Worm (Caenorhabditis elegans) whole organism, L4 larva: ENCODE data around the gene tig-3.

Source experiments
- F10B5.3 ChIP-seq: sonication (generic microtip); optimal IDR thresholded peaks from 2 replicates; lab custom pipeline; 2016; ENCODE audit warnings: mild to moderate bottlenecking, missing genetic modification characterization, missing compliant biosample characterization
- F37D6.2 ChIP-seq: sonication (generic microtip); optimal IDR thresholded peaks from 2 replicates; lab custom pipeline; 2016; ENCODE audit warnings: mild to moderate bottlenecking, missing genetic modification characterization, missing compliant biosample characterization
- Y105C5A.15 ChIP-seq: fragments of 200-800 bp; sonication (Bioruptor generic); IDR thresholded peaks from 2 replicates; pipeline ENCODE4 v1.3.6; 2022; ENCODE audit warnings: missing genetic modification characterization, missing compliant biosample characterization
- ZK546.5 ChIP-seq, 2 experiments: sonication (generic microtip); optimal IDR thresholded peaks; 2 replicates each; lab custom pipeline; 2017; ENCODE audit warnings: missing biosample characterization in 2 of 2, missing genetic modification characterization in 2 of 2
- aha-1 ChIP-seq: fragments of 150-350 bp; peaks from one replicate; lab custom pipeline; 2014; ENCODE audit warnings: missing biosample characterization, missing genetic modification characterization
- arid-1 ChIP-seq: fragments of 200-800 bp; sonication (Bioruptor generic); conservative IDR thresholded peaks from 2 replicates; pipeline ENCODE4 v1.3.6; 2022; ENCODE audit warnings: missing genetic modification reagents, missing genetic modification characterization, missing compliant biosample characterization
- ceh-32 ChIP-seq: sonication (generic microtip); optimal IDR thresholded peaks from 2 replicates; lab custom pipeline; 2016; ENCODE audit warnings: mild to moderate bottlenecking, missing genetic modification characterization, missing compliant biosample characterization; ENCODE audit not compliant: poor library complexity
- cey-2 ChIP-seq: sonication (generic microtip); optimal IDR thresholded peaks from 3 replicates; lab custom pipeline; 2017; ENCODE audit warnings: missing genetic modification characterization, mild to moderate bottlenecking, missing compliant biosample characterization, antibody characterized with exemption, borderline replicate concordance; ENCODE audit not compliant: insufficient read depth
- daf-16 ChIP-seq, 3 experiments: sonication (generic microtip); optimal IDR thresholded peaks; 2 replicates each; lab custom pipeline; 2016 to 2017; ENCODE audit warnings: missing genetic modification characterization in 3 of 3, missing genetic modification reagents in 3 of 3, mild to moderate bottlenecking in 2 of 3, missing compliant biosample characterization in 2 of 3, missing biosample characterization in 1 of 3, moderate library complexity in 1 of 3
- dmd-6 ChIP-seq: fragments of 200-800 bp; sonication (Bioruptor generic); IDR thresholded peaks from 2 replicates; pipeline ENCODE4 v1.3.6; 2022; ENCODE audit warnings: missing genetic modification reagents, missing genetic modification characterization, missing compliant biosample characterization
- dmd-8 ChIP-seq: fragments of 200-800 bp; sonication (Bioruptor generic); IDR thresholded peaks from 2 replicates; pipeline ENCODE4 v1.3.6; 2022; ENCODE audit warnings: missing genetic modification characterization, missing compliant biosample characterization
- dpl-1 ChIP-seq: fragments of 150-350 bp; optimal IDR thresholded peaks from 2 replicates; lab custom pipeline; 2014; ENCODE audit warnings: missing biosample characterization, missing genetic modification reagents, missing genetic modification characterization
- duxl-1 ChIP-seq: sonication (generic microtip); optimal IDR thresholded peaks from 2 replicates; lab custom pipeline; 2016; ENCODE audit warnings: mild to moderate bottlenecking, missing genetic modification characterization, moderate library complexity, missing compliant biosample characterization; ENCODE audit not compliant: poor library complexity
- dve-1 ChIP-seq: sonication (generic microtip); optimal IDR thresholded peaks from 2 replicates; lab custom pipeline; 2017; ENCODE audit warnings: antibody characterized with exemption, mild to moderate bottlenecking, missing genetic modification characterization, missing compliant biosample characterization; ENCODE audit not compliant: insufficient read depth
- egl-43 ChIP-seq: fragments of 200-800 bp; sonication (Bioruptor generic); IDR thresholded peaks from 2 replicates; pipeline ENCODE4 v1.3.6; 2022; ENCODE audit warnings: missing genetic modification reagents, missing genetic modification characterization, missing compliant biosample characterization
- hif-1 ChIP-seq, 2 experiments: sonication (generic microtip); optimal IDR thresholded peaks; 2 replicates each; lab custom pipeline; 2016 to 2017; ENCODE audit warnings: missing compliant biosample characterization in 2 of 2, missing genetic modification characterization in 2 of 2, missing genetic modification reagents in 2 of 2, missing genotype in 2 of 2, mild to moderate bottlenecking in 1 of 2
- hlh-11 ChIP-seq: fragments of 200-800 bp; sonication (Bioruptor generic); optimal IDR thresholded peaks from 2 replicates; lab custom pipeline; 2018; ENCODE audit warnings: mild to moderate bottlenecking, missing genetic modification characterization, missing compliant biosample characterization
- hlh-30 ChIP-seq: sonication (generic microtip); optimal IDR thresholded peaks from 2 replicates; lab custom pipeline; 2017; ENCODE audit warnings: antibody characterized with exemption, mild to moderate bottlenecking, missing genetic modification characterization, missing compliant biosample characterization; ENCODE audit not compliant: insufficient read depth
- lin-1 ChIP-seq: fragments of 200-800 bp; sonication (Bioruptor generic); IDR thresholded peaks from 2 replicates; pipeline ENCODE4 v1.3.6; 2022; ENCODE audit warnings: missing genetic modification reagents, missing genetic modification characterization, missing compliant biosample characterization
- lin-13 ChIP-seq: fragments of 150-350 bp; optimal IDR thresholded peaks from 2 replicates; lab custom pipeline; 2014; ENCODE audit warnings: missing biosample characterization, missing genetic modification reagents, missing genetic modification characterization
- lin-29 ChIP-seq: fragments of 200-800 bp; sonication (Bioruptor generic); IDR thresholded peaks from 2 replicates; pipeline ENCODE4 v1.3.6; 2022; ENCODE audit warnings: missing genetic modification reagents, missing genetic modification characterization, missing compliant biosample characterization
- lin-38 ChIP-seq: fragments of 200-800 bp; sonication (Bioruptor generic); IDR thresholded peaks from 2 replicates; pipeline ENCODE4 v1.3.6; 2022; ENCODE audit warnings: missing genetic modification reagents, missing genetic modification characterization, missing compliant biosample characterization
- lsy-2 ChIP-seq, 2 experiments: fragments of 150-350 bp in 1 of 2; sonication (generic microtip) in 1 of 2; optimal IDR thresholded peaks; 2 replicates each; lab custom pipeline; 2014 to 2017; ENCODE audit warnings: missing biosample characterization in 2 of 2, missing genetic modification characterization in 2 of 2
- madf-5 ChIP-seq, 2 experiments: fragments of 200-800 bp; sonication (Bioruptor generic); IDR thresholded peaks; 2 replicates each; pipeline ENCODE4 v1.3.6; 2022; ENCODE audit warnings: missing compliant biosample characterization in 2 of 2, missing genetic modification characterization in 2 of 2
- madf-9 ChIP-seq: fragments of 200-800 bp; sonication (Bioruptor generic); conservative IDR thresholded peaks from 2 replicates; pipeline ENCODE4 v1.3.6; 2022; ENCODE audit warnings: missing genetic modification reagents, missing genetic modification characterization, missing compliant biosample characterization
- mep-1 ChIP-seq: fragments of 150-350 bp; sonication (generic microtip); optimal IDR thresholded peaks from 3 replicates; lab custom pipeline; 2014; ENCODE audit warnings: missing biosample characterization, missing genetic modification characterization
- nhr-25 ChIP-seq: sonication (generic microtip); optimal IDR thresholded peaks from 2 replicates; lab custom pipeline; 2017; ENCODE audit warnings: missing genetic modification characterization, mild to moderate bottlenecking, missing compliant biosample characterization, antibody characterized with exemption, moderate library complexity, borderline replicate concordance; ENCODE audit not compliant: insufficient read depth
- nhr-28 ChIP-seq: fragments of 150-350 bp; optimal IDR thresholded peaks from 2 replicates; lab custom pipeline; 2014; ENCODE audit warnings: missing biosample characterization, missing genetic modification characterization
- nhr-42 ChIP-seq: fragments of 200-800 bp; sonication (Bioruptor generic); IDR thresholded peaks from 2 replicates; pipeline ENCODE4 v1.3.6; 2022; ENCODE audit warnings: missing genetic modification characterization, missing compliant biosample characterization
- nhr-77 ChIP-seq: fragments of 150-350 bp; optimal IDR thresholded peaks from 2 replicates; lab custom pipeline; 2014; ENCODE audit warnings: missing biosample characterization, missing genetic modification characterization
- pqm-1 ChIP-seq: sonication (generic microtip); optimal IDR thresholded peaks from 2 replicates; lab custom pipeline; 2017; ENCODE audit warnings: missing biosample characterization, missing genetic modification characterization
- sdz-12 ChIP-seq: fragments of 200-800 bp; sonication (Bioruptor generic); optimal IDR thresholded peaks from 2 replicates; lab custom pipeline; 2018; ENCODE audit warnings: mild to moderate bottlenecking, missing genetic modification characterization, missing compliant biosample characterization
- skn-1 ChIP-seq: fragments of 150-350 bp; optimal IDR thresholded peaks from 2 replicates; lab custom pipeline; 2014; ENCODE audit warnings: missing biosample characterization, missing genetic modification characterization
- spr-3 ChIP-seq: fragments of 200-800 bp; sonication (Bioruptor generic); optimal IDR thresholded peaks from 2 replicates; lab custom pipeline; 2018; ENCODE audit warnings: mild to moderate bottlenecking, missing genetic modification characterization, missing compliant biosample characterization
- tag-97 ChIP-seq: fragments of 200-800 bp; sonication (Bioruptor generic); IDR thresholded peaks from 2 replicates; pipeline ENCODE4 v1.3.6; 2022; ENCODE audit warnings: missing genetic modification characterization, missing compliant biosample characterization
- tra-1 ChIP-seq: fragments of 200-800 bp; sonication (Bioruptor generic); IDR thresholded peaks from 2 replicates; pipeline ENCODE4 v1.3.6; 2022; ENCODE audit warnings: missing genetic modification reagents, missing genetic modification characterization, missing compliant biosample characterization
- unc-130 ChIP-seq: sonication (generic microtip); optimal IDR thresholded peaks from 2 replicates; lab custom pipeline; 2016; ENCODE audit warnings: missing genetic modification reagents, missing genetic modification characterization, missing compliant biosample characterization
- zfp-3 ChIP-seq: fragments of 200-800 bp; sonication (Bioruptor generic); conservative IDR thresholded peaks from 2 replicates; pipeline ENCODE4 v1.3.6; 2022; ENCODE audit warnings: missing genetic modification reagents, missing genetic modification characterization, missing compliant biosample characterization

tig-3 gene

ce11 chrII:15208874-15209273 is 42.7 kb downstream of the tig-3 start:
- TF ChIP-seq madf-9 (no peak), sdz-12 (GFP tag; lab: Kevin White, UChicago) (no peak), Y105C5A.15 (no peak), pqm-1 (tag; lab: Kevin White, UChicago) (no peak), cey-2 (tag; lab: Kevin White, UChicago) (no peak), ceh-32 (tag; lab: Kevin White, UChicago) (no peak)

ce11 chrII:15208151-15208550 is 43.4 kb downstream of the tig-3 start:
- TF ChIP-seq lin-13 (no peak), nhr-77 (tag; lab: Kevin White, UChicago) (peak; percentile 3), F10B5.3 (tag; lab: Kevin White, UChicago) (no peak), tag-97 (no peak), spr-3 (no peak), cey-2 (tag; lab: Kevin White, UChicago) (no peak), zfp-3 (GFP tag; lab: Robert Waterston, UW) (no peak), aha-1 (tag; lab: Kevin White, UChicago) (peak; percentile 88), nhr-25 (no peak), dmd-8 (GFP tag; lab: Robert Waterston, UW) (no peak), nhr-42 (no peak), F37D6.2 (tag; lab: Kevin White, UChicago) (no peak), lin-38 (GFP tag; lab: Robert Waterston, UW) (peak; percentile 17; the same call in 1 of the 2 replicates), lsy-2 (tag; optimal IDR thresholded peaks at IDR 0.05; lab: Kevin White, UChicago) (peak in 1 of 2 experiments; percentile 89), unc-130 (GFP tag; lab: Kevin White, UChicago) (no peak), dpl-1 (peak; percentile 55)

ce11 chrII:15207562-15207961 is 44.0 kb downstream of the tig-3 start:
- TF ChIP-seq pqm-1 (tag; lab: Kevin White, UChicago) (peak; percentile 47), daf-16 (GFP tag; optimal IDR thresholded peaks at IDR 0.05; lab: Kevin White, UChicago) (no peak), daf-16 (tag; optimal IDR thresholded peaks at IDR 0.05; lab: Kevin White, UChicago) (peak; percentile 53), ceh-32 (tag; lab: Kevin White, UChicago) (no peak), dmd-6 (GFP tag; lab: Robert Waterston, UW) (peak; percentile 21; the same call in 1 of the 2 replicates), tra-1 (GFP tag; lab: Robert Waterston, UW) (0 out of 2 replicates have a peak, but pooled peaks have one; percentile 24), hlh-11 (tag; lab: Kevin White, UChicago) (peak; percentile 48), hlh-30 (tag; lab: Kevin White, UChicago) (peak; percentile 8), egl-43 (no peak), dve-1 (tag; lab: Kevin White, UChicago) (peak; percentile 34), aha-1 (tag; lab: Kevin White, UChicago) (peak; percentile 33), hif-1 (tag; optimal IDR thresholded peaks at IDR 0.05; lab: Kevin White, UChicago) (peak in 1 of 2 experiments; percentile 74), arid-1 (GFP tag; lab: Robert Waterston, UW) (no peak)
- TF ChIP-seq, all 104 proteins: peak for 9

ce11 chrII:15206234-15206633 is 45.4 kb downstream of the tig-3 start:
- TF ChIP-seq nhr-42 = 0 out of 2 replicates have a peak, but pooled peaks have one; percentile 45
- peak; percentile 41 for TF ChIP-seq hlh-30 (tag; lab: Kevin White, UChicago)
- no peak for TF ChIP-seq duxl-1 (tag; lab: Kevin White, UChicago)
- no peak for TF ChIP-seq madf-5 (GFP tag; IDR thresholded peaks at IDR 0.05; lab: Robert Waterston, UW)
- TF ChIP-seq lin-29 (GFP tag; lab: Robert Waterston, UW) = no peak
- TF ChIP-seq aha-1 (tag; lab: Kevin White, UChicago) = peak; percentile 3
- TF ChIP-seq mep-1 (tag; lab: Kevin White, UChicago) = no peak
- TF ChIP-seq nhr-28 (tag; lab: Kevin White, UChicago) = no peak
- no peak for TF ChIP-seq lin-1 (GFP tag; lab: Robert Waterston, UW)
- TF ChIP-seq lin-38 (GFP tag; lab: Robert Waterston, UW) = peak; percentile 57
- TF ChIP-seq ZK546.5 (tag; optimal IDR thresholded peaks at IDR 0.05; lab: Kevin White, UChicago) = no peak
- TF ChIP-seq skn-1 = no peak
- TF ChIP-seq tra-1 (GFP tag; lab: Robert Waterston, UW) = 0 out of 2 replicates have a peak, but pooled peaks have one; percentile 17
